Worm (Caenorhabditis elegans) whole organism, L1 larva: Measurements from ENCODE around the gene clec-257.

Experiments used
- C04F5.9 ChIP-seq: sonication (generic microtip); optimal IDR thresholded peaks from 2 replicates; lab custom pipeline; 2016; ENCODE audit warnings: missing genetic modification characterization, missing compliant biosample characterization
- C34B4.2 ChIP-seq: sonication (generic microtip); optimal IDR thresholded peaks from 2 replicates; lab custom pipeline; 2017; ENCODE audit warnings: mild to moderate bottlenecking, missing genetic modification characterization, missing compliant biosample characterization
- F16B12.6 ChIP-seq: fragments of 150-350 bp; optimal IDR thresholded peaks from 2 replicates; lab custom pipeline; 2014; ENCODE audit warnings: missing biosample characterization, missing genetic modification characterization
- aha-1 ChIP-seq: fragments of 150-350 bp; optimal IDR thresholded peaks from 2 replicates; lab custom pipeline; 2014; ENCODE audit warnings: missing biosample characterization, missing genetic modification characterization
- alr-1 ChIP-seq: fragments of 200-800 bp; sonication (Bioruptor generic); optimal IDR thresholded peaks from 2 replicates; lab custom pipeline; 2018; ENCODE audit warnings: borderline replicate concordance, mild to moderate bottlenecking, missing genetic modification characterization, missing compliant biosample characterization
- aly-2 ChIP-seq: fragments of 150-350 bp; optimal IDR thresholded peaks from 2 replicates; lab custom pipeline; 2014; ENCODE audit warnings: missing biosample characterization, missing genetic modification characterization
- ama-1 ChIP-seq: fragments of 150-350 bp; optimal IDR thresholded peaks from 2 replicates; lab custom pipeline; 2014
- blmp-1 ChIP-seq: fragments of 150-350 bp; optimal IDR thresholded peaks from 2 replicates; lab custom pipeline; 2014; ENCODE audit warnings: missing biosample characterization, missing genetic modification characterization
- ceh-88 ChIP-seq: fragments of 200-800 bp; sonication (Bioruptor generic); IDR thresholded peaks from 2 replicates; pipeline ENCODE4 v1.3.6; 2022; ENCODE audit warnings: missing genetic modification characterization, missing compliant biosample characterization
- ces-1 ChIP-seq: fragments of 150-350 bp; optimal IDR thresholded peaks from 2 replicates; lab custom pipeline; 2014; ENCODE audit warnings: missing biosample characterization, missing genetic modification reagents, missing genetic modification characterization
- dsc-1 ChIP-seq: sonication (generic microtip); optimal IDR thresholded peaks from 2 replicates; lab custom pipeline; 2016; ENCODE audit warnings: mild to moderate bottlenecking, missing genetic modification characterization, missing compliant biosample characterization
- egl-13 ChIP-seq: sonication (generic microtip); optimal IDR thresholded peaks from 2 replicates; lab custom pipeline; 2016; ENCODE audit warnings: missing genotype, missing genetic modification reagents, missing genetic modification characterization, missing compliant biosample characterization
- ets-5 ChIP-seq: fragments of 200-800 bp; sonication (Bioruptor generic); IDR thresholded peaks from 2 replicates; pipeline ENCODE4 v1.3.6; 2022; ENCODE audit warnings: missing genetic modification characterization, missing compliant biosample characterization
- fkh-10 ChIP-seq: sonication (generic microtip); optimal IDR thresholded peaks from 2 replicates; lab custom pipeline; 2017; ENCODE audit warnings: missing biosample characterization, missing genetic modification reagents, missing genetic modification characterization
- fkh-4 ChIP-seq: sonication (generic microtip); optimal IDR thresholded peaks from 2 replicates; lab custom pipeline; 2016; ENCODE audit warnings: missing compliant biosample characterization, missing genetic modification characterization, borderline replicate concordance
- fkh-8 ChIP-seq: sonication (generic microtip); optimal IDR thresholded peaks from 2 replicates; lab custom pipeline; 2016; ENCODE audit warnings: mild to moderate bottlenecking, missing genetic modification characterization, missing compliant biosample characterization
- hlh-17 ChIP-seq: fragments of 200-800 bp; sonication (Bioruptor generic); optimal IDR thresholded peaks from 2 replicates; lab custom pipeline; 2018; ENCODE audit warnings: missing genetic modification characterization, mild to moderate bottlenecking, missing compliant biosample characterization, moderate library complexity, borderline replicate concordance
- hpl-2 ChIP-seq: fragments of 150-350 bp; optimal IDR thresholded peaks from 2 replicates; lab custom pipeline; 2014; ENCODE audit warnings: missing biosample characterization, missing genetic modification reagents, missing genetic modification characterization
- irx-1 ChIP-seq: sonication (generic microtip); optimal IDR thresholded peaks from 2 replicates; lab custom pipeline; 2016; ENCODE audit warnings: missing genetic modification characterization, missing compliant biosample characterization
- isw-1 ChIP-seq: fragments of 200-800 bp; sonication (Bioruptor generic); IDR thresholded peaks from 2 replicates; pipeline ENCODE4 v1.3.6; 2022; ENCODE audit warnings: missing genetic modification characterization, missing compliant biosample characterization
- jun-1 ChIP-seq: fragments of 150-350 bp; optimal IDR thresholded peaks from 2 replicates; lab custom pipeline; 2014; ENCODE audit warnings: missing biosample characterization, missing genetic modification reagents, missing genetic modification characterization
- lin-13 ChIP-seq: fragments of 150-350 bp; optimal IDR thresholded peaks from 2 replicates; lab custom pipeline; 2014; ENCODE audit warnings: missing biosample characterization, missing genetic modification reagents, missing genetic modification characterization
- lin-14 ChIP-seq: fragments of 200-800 bp; sonication (Bioruptor generic); optimal IDR thresholded peaks from 2 replicates; lab custom pipeline; 2018; ENCODE audit warnings: mild to moderate bottlenecking, missing genetic modification characterization, moderate library complexity, missing compliant biosample characterization
- lin-35 ChIP-seq, 2 experiments: fragments of 150-350 bp; optimal IDR thresholded peaks; 2 replicates each; lab custom pipeline; 2014; ENCODE audit warnings: missing biosample characterization in 2 of 2, missing genetic modification characterization in 2 of 2, missing genetic modification reagents in 2 of 2
- lin-39 ChIP-seq: fragments of 150-350 bp; optimal IDR thresholded peaks from 2 replicates; lab custom pipeline; 2014; ENCODE audit warnings: missing biosample characterization, missing genetic modification reagents, missing genetic modification characterization
- lsy-2 ChIP-seq, 2 experiments: fragments of 150-350 bp; optimal IDR thresholded peaks; 2 replicates each; lab custom pipeline; 2014; ENCODE audit warnings: missing biosample characterization in 2 of 2, missing genetic modification characterization in 2 of 2
- mef-2 ChIP-seq: fragments of 150-350 bp; optimal IDR thresholded peaks from 2 replicates; lab custom pipeline; 2014; ENCODE audit warnings: missing biosample characterization, missing genetic modification characterization
- mep-1 ChIP-seq: fragments of 150-350 bp; optimal IDR thresholded peaks from 2 replicates; lab custom pipeline; 2014; ENCODE audit warnings: missing biosample characterization, missing genetic modification characterization
- nhr-11 ChIP-seq: fragments of 150-350 bp; optimal IDR thresholded peaks from 2 replicates; lab custom pipeline; 2014; ENCODE audit warnings: missing biosample characterization, missing genetic modification characterization
- nhr-12 ChIP-seq: sonication (generic microtip); optimal IDR thresholded peaks from 2 replicates; lab custom pipeline; 2017; ENCODE audit warnings: missing biosample characterization, missing genetic modification characterization
- nhr-237 ChIP-seq: fragments of 150-350 bp; optimal IDR thresholded peaks from 2 replicates; lab custom pipeline; 2014; ENCODE audit warnings: missing biosample characterization, missing genetic modification characterization
- nhr-28 ChIP-seq: fragments of 150-350 bp; optimal IDR thresholded peaks from 2 replicates; lab custom pipeline; 2014; ENCODE audit warnings: missing biosample characterization, missing genetic modification characterization
- nhr-47 ChIP-seq: sonication (generic microtip); optimal IDR thresholded peaks from 2 replicates; lab custom pipeline; 2016; ENCODE audit warnings: mild to moderate bottlenecking, missing genetic modification characterization, moderate library complexity, missing compliant biosample characterization
- nhr-71 ChIP-seq: sonication (generic microtip); optimal IDR thresholded peaks from 2 replicates; lab custom pipeline; 2016; ENCODE audit warnings: mild to moderate bottlenecking, missing genetic modification characterization, moderate library complexity, missing compliant biosample characterization
- nhr-84 ChIP-seq: sonication (generic microtip); optimal IDR thresholded peaks from 2 replicates; lab custom pipeline; 2017; ENCODE audit warnings: missing biosample characterization, missing genetic modification characterization
- nhr-85 ChIP-seq: sonication (generic microtip); peaks from one replicate; lab custom pipeline; 2016; ENCODE audit warnings: missing genetic modification characterization, inconsistent platforms, missing compliant biosample characterization
- pag-3 ChIP-seq: sonication (generic microtip); optimal IDR thresholded peaks from 2 replicates; lab custom pipeline; 2017; ENCODE audit warnings: missing genetic modification characterization, mild to moderate bottlenecking, missing compliant biosample characterization, antibody characterized with exemption, borderline replicate concordance; ENCODE audit not compliant: insufficient read depth
- pax-3 ChIP-seq: fragments of 200-800 bp; sonication (Bioruptor generic); optimal IDR thresholded peaks from 2 replicates; lab custom pipeline; 2018; ENCODE audit warnings: mild to moderate bottlenecking, missing genetic modification characterization, moderate library complexity, missing compliant biosample characterization
- rnt-1 ChIP-seq: sonication (generic microtip); optimal IDR thresholded peaks from 2 replicates; lab custom pipeline; 2016; ENCODE audit warnings: mild to moderate bottlenecking, missing genetic modification characterization, moderate library complexity, missing compliant biosample characterization
- skn-1 ChIP-seq: fragments of 150-350 bp; optimal IDR thresholded peaks from 2 replicates; lab custom pipeline; 2014; ENCODE audit warnings: missing biosample characterization, missing genetic modification characterization
- snpc-4 ChIP-seq: fragments of 150-350 bp; optimal IDR thresholded peaks from 2 replicates; lab custom pipeline; 2014; ENCODE audit warnings: missing biosample characterization, missing genetic modification characterization
- snu-23 ChIP-seq: sonication (generic microtip); optimal IDR thresholded peaks from 2 replicates; lab custom pipeline; 2016; ENCODE audit warnings: missing genetic modification characterization, missing compliant biosample characterization
- sox-4 ChIP-seq: sonication (generic microtip); optimal IDR thresholded peaks from 2 replicates; lab custom pipeline; 2016; ENCODE audit warnings: missing genetic modification characterization, missing compliant biosample characterization
- tbx-2 ChIP-seq: sonication (generic microtip); optimal IDR thresholded peaks from 2 replicates; lab custom pipeline; 2016; ENCODE audit warnings: missing genetic modification characterization, missing compliant biosample characterization
- unc-30 ChIP-seq: sonication (generic microtip); optimal IDR thresholded peaks from 2 replicates; lab custom pipeline; 2017; ENCODE audit warnings: missing biosample characterization, missing genetic modification characterization
- unc-62 ChIP-seq: fragments of 150-350 bp; optimal IDR thresholded peaks from 2 replicates; lab custom pipeline; 2014; ENCODE audit warnings: missing biosample characterization, missing genetic modification reagents, missing genetic modification characterization
- unc-86 ChIP-seq: sonication (generic microtip); optimal IDR thresholded peaks from 2 replicates; lab custom pipeline; 2016; ENCODE audit warnings: missing genetic modification characterization, missing compliant biosample characterization
- unc-98 ChIP-seq: fragments of 200-800 bp; sonication (Bioruptor generic); IDR thresholded peaks from 2 replicates; pipeline ENCODE4 v1.3.6; 2022; ENCODE audit warnings: missing genetic modification characterization, missing compliant biosample characterization
- xbp-1 ChIP-seq: sonication (generic microtip); optimal IDR thresholded peaks from 2 replicates; lab custom pipeline; 2016; ENCODE audit warnings: missing genetic modification characterization, missing compliant biosample characterization
- zag-1 ChIP-seq: fragments of 150-350 bp; optimal IDR thresholded peaks from 2 replicates; lab custom pipeline; 2014; ENCODE audit warnings: missing biosample characterization, missing genetic modification characterization
- zip-4 ChIP-seq: fragments of 200-800 bp; sonication (Bioruptor generic); optimal IDR thresholded peaks from 2 replicates; lab custom pipeline; 2018; ENCODE audit warnings: mild to moderate bottlenecking, missing genetic modification characterization, moderate library complexity, missing compliant biosample characterization
- ztf-11 ChIP-seq, 2 experiments: sonication (generic microtip); optimal IDR thresholded peaks; 2 replicates each; lab custom pipeline; 2016 to 2017; ENCODE audit warnings: missing genetic modification characterization in 2 of 2, missing biosample characterization in 1 of 2, missing compliant biosample characterization in 1 of 2

clec-257 gene

ce11 chrV:18772761-18773160 is at the start of gene clec-257:
clec-257 (plus strand) TSS chrV:18773061.
- TF ChIP-seq nhr-11 (tag; lab: Kevin White, UChicago) (no peak), unc-62 (GFP tag; lab: Kevin White, UChicago) (no peak), C04F5.9 (no peak), nhr-85 (peak; percentile 13), dsc-1 (no peak), zag-1 (tag; lab: Kevin White, UChicago) (no peak)

DNA sequence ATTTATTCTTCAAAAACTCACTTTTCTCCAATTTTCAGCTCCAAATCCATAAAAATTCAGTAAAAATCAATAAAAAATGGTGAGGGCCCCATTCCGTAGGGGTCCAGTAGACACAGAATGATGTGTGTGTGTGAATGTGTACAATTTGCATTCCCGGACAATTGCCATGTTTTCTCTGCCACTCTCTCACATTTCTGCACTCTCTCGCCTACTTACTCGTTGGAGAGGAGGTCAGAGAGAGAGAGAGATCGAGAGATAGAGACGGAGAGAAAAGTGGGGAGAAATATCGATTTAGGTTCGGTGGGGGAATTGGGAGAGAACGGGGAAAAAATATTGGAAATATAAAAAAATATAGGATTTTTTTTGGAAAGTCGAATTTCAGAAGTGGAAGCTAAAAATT is 49.3 kb upstream of the clec-257 start:
- TF ChIP-seq mep-1 (tag; lab: Kevin White, UChicago) (peak; percentile 96), aly-2 (tag; lab: Kevin White, UChicago) (no peak), sox-4 (peak; percentile 37), lin-35 (GFP tag; optimal IDR thresholded peaks at IDR 0.05; lab: Kevin White, UChicago) (peak; percentile 70 to 89), alr-1 (tag; lab: Kevin White, UChicago) (no peak), unc-30 (tag; lab: Kevin White, UChicago) (no peak), fkh-8 (tag; lab: Kevin White, UChicago) (no peak), nhr-11 (tag; lab: Kevin White, UChicago) (peak; percentile 68), blmp-1 (tag; lab: Kevin White, UChicago) (peak; percentile 11), pag-3 (tag; lab: Kevin White, UChicago) (no peak), lin-14 (GFP tag; lab: Kevin White, UChicago) (no peak), nhr-12 (tag; lab: Kevin White, UChicago) (no peak), skn-1 (peak; percentile 64), mef-2 (tag; lab: Kevin White, UChicago) (no peak), unc-98 (no peak), fkh-10 (GFP tag; lab: Kevin White, UChicago) (no peak), ceh-88 (GFP tag; lab: Robert Waterston, UW) (no peak), nhr-71 (tag; lab: Kevin White, UChicago) (peak; percentile 95), ets-5 (GFP tag; lab: Robert Waterston, UW) (no peak), jun-1 (peak; percentile 70), F16B12.6 (tag; lab: Kevin White, UChicago) (peak; percentile 58), egl-13 (tag; lab: Kevin White, UChicago) (no peak), nhr-237 (tag; lab: Kevin White, UChicago) (peak; percentile 80), C34B4.2 (no peak), snu-23 (GFP tag; lab: Kevin White, UChicago) (peak; percentile 94), tbx-2 (tag; lab: Kevin White, UChicago) (peak; percentile 93), xbp-1 (peak; percentile 87), irx-1 (tag; lab: Kevin White, UChicago) (peak; percentile 76), unc-86 (peak; percentile 86), rnt-1 (tag; lab: Kevin White, UChicago) (no peak), aha-1 (no peak), isw-1 (GFP tag; lab: Robert Waterston, UW) (peak; percentile 64), hlh-17 (GFP tag; lab: Kevin White, UChicago) (no peak), C04F5.9 (no peak), pax-3 (tag; lab: Kevin White, UChicago) (no peak), ztf-11 (tag; optimal IDR thresholded peaks at IDR 0.05; lab: Kevin White, UChicago) (peak in 1 of 2 experiments; percentile 72), ama-1 (lab: Kevin White, UChicago) (no peak), lin-13 (peak; percentile 57), nhr-28 (no peak), zip-4 (GFP tag; lab: Kevin White, UChicago) (no peak), ces-1 (GFP tag; lab: Kevin White, UChicago) (no peak), lsy-2 (tag; optimal IDR thresholded peaks at IDR 0.05; lab: Kevin White, UChicago) (peak; percentile 90 to 92), fkh-4 (tag; lab: Kevin White, UChicago) (no peak), nhr-47 (tag; lab: Kevin White, UChicago) (peak; percentile 95), nhr-84 (no peak), lin-39 (tag; lab: Kevin White, UChicago) (peak; percentile 30), snpc-4 (tag; lab: Kevin White, UChicago) (peak; percentile 86), unc-62 (GFP tag; lab: Kevin White, UChicago) (no peak), hpl-2 (GFP tag; lab: Kevin White, UChicago) (no peak)
